Fruit fly (Drosophila melanogaster): ENCODE data around the gene CG15468.

Gene CG15468

dm6 chrX:4938986-4939385 is 21.9 kb downstream of the CG15468 start, which contains the start of gene Ptp4E (continued):
- TF ChIP-seq trh (GFP tag; optimal IDR thresholded peaks at IDR 0.05) (no peak), mld (GFP tag; IDR thresholded peaks at IDR 0.05; ENCODE audit: partially characterized antibody) (0 out of 3 replicates have a peak, but pooled peaks have one; percentile 36), CG6272 (GFP tag; IDR thresholded peaks at IDR 0.05) (no peak), slp2 (GFP tag; optimal IDR thresholded peaks at IDR 0.05) (no peak), zfh1 (GFP tag; IDR thresholded peaks at IDR 0.05) (peak; percentile 15; the same call in 1 of the 3 replicates), pros (GFP tag; optimal IDR thresholded peaks at IDR 0.05) (no peak), CG7928 (GFP tag; optimal IDR thresholded peaks at IDR 0.05) (no peak), jing (GFP tag; optimal IDR thresholded peaks at IDR 0.05) (no peak), CG15696 (tag; optimal IDR thresholded peaks at IDR 0.05) (no peak), CG17359 (tag; optimal IDR thresholded peaks at IDR 0.05) (peak; percentile 23), CG13775 (GFP tag; optimal IDR thresholded peaks at IDR 0.05) (no peak), CG12659 (GFP tag; optimal IDR thresholded peaks at IDR 0.05) (peak; percentile 62), CG11696 (GFP tag; IDR thresholded peaks at IDR 0.05) (no peak), MTF-1 (GFP tag; optimal IDR thresholded peaks at IDR 0.05; ENCODE audit: borderline replicate concordance) (no peak), psq (GFP tag; optimal IDR thresholded peaks at IDR 0.05) (peak; percentile 36), cato (GFP tag; optimal IDR thresholded peaks at IDR 0.05; ENCODE audit: borderline replicate concordance) (no peak), sisA (GFP tag; IDR thresholded peaks at IDR 0.05) (no peak), Oli (tag; optimal IDR thresholded peaks at IDR 0.05) (no peak), Elba2 (GFP tag; optimal IDR thresholded peaks at IDR 0.05) (no peak), Neu2 (GFP tag; optimal IDR thresholded peaks at IDR 0.05; ENCODE audit: borderline replicate concordance) (no peak), CG34422 (GFP tag; IDR thresholded peaks at IDR 0.05) (0 out of 3 replicates have a peak, but pooled peaks have one; percentile 25), CG7786 (GFP tag; optimal IDR thresholded peaks at IDR 0.05) (no peak), E2f2 (GFP tag; IDR thresholded peaks at IDR 0.05) (peak; percentile 43), CG9876 (GFP tag; optimal IDR thresholded peaks at IDR 0.05) (no peak), CG10462 (GFP tag; optimal IDR thresholded peaks at IDR 0.05) (no peak), pfk (GFP tag; optimal IDR thresholded peaks at IDR 0.05) (no peak), CG1792 (GFP tag; optimal IDR thresholded peaks at IDR 0.05) (no peak), Dref (GFP tag; IDR thresholded peaks at IDR 0.05) (peak; percentile 28; the same call in 1 of the 2 replicates), lmd (GFP tag; IDR thresholded peaks at IDR 0.05) (no peak), CG32532 (GFP tag; IDR thresholded peaks at IDR 0.05) (no peak), jumu (GFP tag; optimal IDR thresholded peaks at IDR 0.05) (no peak), otp (GFP tag; IDR thresholded peaks at IDR 0.05) (no peak), YL-1 (GFP tag; optimal IDR thresholded peaks at IDR 0.05) (peak; percentile 18), cad (GFP tag; optimal IDR thresholded peaks at IDR 0.05) (no peak), hkb (optimal IDR thresholded peaks at IDR 0.05) (no peak), hkb (GFP tag; IDR thresholded peaks at IDR 0.05) (no peak), Taf1 (GFP tag; IDR thresholded peaks at IDR 0.05) (no peak), B-H1 (GFP tag; IDR thresholded peaks at IDR 0.05) (no peak), Sin3A (optimal IDR thresholded peaks at IDR 0.05) (no peak), scrt (GFP tag; optimal IDR thresholded peaks at IDR 0.05) (peak; percentile 29), Dad (GFP tag; optimal IDR thresholded peaks at IDR 0.05) (no peak), caup (GFP tag; optimal IDR thresholded peaks at IDR 0.05; ENCODE audit: severe bottlenecking) (no peak), pan (optimal IDR thresholded peaks at IDR 0.05) (no peak), pan (GFP tag; optimal IDR thresholded peaks at IDR 0.05 in 1 of 2, IDR thresholded peaks at IDR 0.05 in 1 of 2) (no peak), disco-r (GFP tag; optimal IDR thresholded peaks at IDR 0.05) (no peak), CG4820 (GFP tag; optimal IDR thresholded peaks at IDR 0.05) (no peak), gcm (GFP tag; optimal IDR thresholded peaks at IDR 0.05) (no peak), z (GFP tag; IDR thresholded peaks at IDR 0.05) (no peak), CG1647 (GFP tag; optimal IDR thresholded peaks at IDR 0.05) (no peak), CG13624 (GFP tag; optimal IDR thresholded peaks at IDR 0.05) (no peak), Sry-δ (GFP tag; optimal IDR thresholded peaks at IDR 0.05) (no peak), Hand (GFP tag; optimal IDR thresholded peaks at IDR 0.05) (no peak), lola (GFP tag; optimal IDR thresholded peaks at IDR 0.05) (no peak)

All from whole organism, embryonic.